Worm (Caenorhabditis elegans) whole organism, L4/young adult: ENCODE results near the gene T07H3.8.

Experiments used
- W03F9.2 ChIP-seq: fragments of 150-350 bp; optimal IDR thresholded peaks from 2 replicates; lab custom pipeline; 2014; ENCODE audit warnings: missing biosample characterization, missing genetic modification characterization
- dao-5 ChIP-seq: sonication (generic microtip); optimal IDR thresholded peaks from 2 replicates; lab custom pipeline; 2016; ENCODE audit warnings: missing genotype, missing genetic modification characterization, moderate library complexity, missing compliant biosample characterization
- him-1 ChIP-seq: sonication (generic microtip); optimal IDR thresholded peaks from 2 replicates; lab custom pipeline; 2016; ENCODE audit warnings: missing genotype, missing genetic modification reagents, missing genetic modification characterization, missing compliant biosample characterization

DNA sequence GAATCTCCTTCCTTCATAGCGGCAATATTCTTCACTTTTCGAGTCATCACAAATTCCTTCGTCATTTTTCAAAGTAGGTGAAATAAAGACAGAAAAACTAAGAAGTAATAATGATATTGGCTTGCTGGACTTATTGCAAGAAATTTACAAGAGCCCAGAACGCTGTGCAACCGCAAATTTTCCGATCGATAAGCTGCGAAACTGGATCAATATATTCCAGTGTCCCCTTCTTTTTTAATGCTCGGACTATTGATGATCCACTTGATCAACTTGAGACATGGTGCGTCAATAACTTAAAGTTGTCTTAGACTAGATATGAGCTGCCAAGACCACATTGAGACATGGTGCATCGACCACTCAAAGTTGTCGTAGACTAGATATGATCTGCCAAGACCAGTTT is 19.7 kb downstream of the T07H3.8 start, which contains the start of gene bath-33:
- TF ChIP-seq him-1 (tag; lab: Kevin White, UChicago) = no peak
- TF ChIP-seq dao-5 (tag; lab: Kevin White, UChicago) = no peak
- no peak for TF ChIP-seq W03F9.2 (tag; lab: Kevin White, UChicago)
